Fruit fly (Drosophila melanogaster) whole organism, embryonic: ENCODE measurements around the gene CG43251.

Experiments used
- CG11695 ChIP-seq: fragments of 200-800 bp; sonication (Bioruptor generic); IDR thresholded peaks from 3 replicates; pipeline ENCODE4 v1.3.6; 2022; ENCODE audit warnings: missing biosample characterization, missing genetic modification characterization
- CG12236 ChIP-seq: fragments of 200-800 bp; sonication (Bioruptor generic); optimal IDR thresholded peaks from 2 replicates; lab custom pipeline; 2016; ENCODE audit warnings: missing biosample characterization, missing genetic modification characterization
- CG14441 ChIP-seq: fragments of 200-800 bp; sonication (Bioruptor generic); IDR thresholded peaks from 2 replicates; pipeline ENCODE4 v1.3.6; 2022; ENCODE audit warnings: missing biosample characterization, missing genetic modification characterization
- CG15479 ChIP-seq: fragments of 200-800 bp; sonication (Bioruptor generic); optimal IDR thresholded peaks from 3 replicates; lab custom pipeline; 2019; ENCODE audit warnings: missing biosample characterization, mild to moderate bottlenecking, missing genetic modification characterization, moderate library complexity
- CG15696 ChIP-seq: fragments of 200-800 bp; sonication (Bioruptor generic); optimal IDR thresholded peaks from 2 replicates; lab custom pipeline; 2019; ENCODE audit warnings: missing biosample characterization, mild to moderate bottlenecking, missing genetic modification characterization, moderate library complexity
- CG1603 ChIP-seq: fragments of 200-800 bp; sonication (Bioruptor generic); optimal IDR thresholded peaks from 2 replicates; lab custom pipeline; 2019; ENCODE audit warnings: missing biosample characterization, mild to moderate bottlenecking, missing genetic modification characterization, moderate library complexity
- CG31365 ChIP-seq: fragments of 200-800 bp; sonication (Bioruptor generic); optimal IDR thresholded peaks from 2 replicates; lab custom pipeline; 2018; ENCODE audit warnings: missing biosample characterization, mild to moderate bottlenecking, missing genetic modification characterization
- CG34224 ChIP-seq: fragments of 200-800 bp; sonication (Bioruptor generic); IDR thresholded peaks from 3 replicates; pipeline ENCODE4 v1.3.6; 2022; ENCODE audit warnings: missing biosample characterization, missing genetic modification characterization; ENCODE audit not compliant: partially characterized antibody
- CG4360 ChIP-seq: fragments of 200-800 bp; sonication (Bioruptor generic); IDR thresholded peaks from 2 replicates; pipeline ENCODE4 v1.3.6; 2022; ENCODE audit warnings: missing biosample characterization, missing genetic modification characterization
- CG4820 ChIP-seq: fragments of 200-800 bp; sonication (Bioruptor generic); optimal IDR thresholded peaks from 3 replicates; lab custom pipeline; 2016; ENCODE audit warnings: missing biosample characterization, missing genetic modification characterization
- CG6689 ChIP-seq: fragments of 200-800 bp; sonication (Bioruptor generic); IDR thresholded peaks from 2 replicates; pipeline ENCODE4 v1.3.6; 2022; ENCODE audit warnings: missing biosample characterization, missing genetic modification characterization
- CG7987 ChIP-seq: fragments of 200-800 bp; sonication (Bioruptor generic); optimal IDR thresholded peaks from 2 replicates; lab custom pipeline; 2018; ENCODE audit warnings: missing biosample characterization, mild to moderate bottlenecking, missing genetic modification characterization, moderate library complexity
- Dad ChIP-seq: fragments of 200-800 bp; sonication (Bioruptor generic); optimal IDR thresholded peaks from 3 replicates; lab custom pipeline; 2016; ENCODE audit warnings: missing biosample characterization, missing genetic modification characterization
- ERR ChIP-seq: fragments of 200-800 bp; sonication (Bioruptor generic); optimal IDR thresholded peaks from 2 replicates; lab custom pipeline; 2016; ENCODE audit warnings: missing biosample characterization, missing genetic modification characterization
- Fer3 ChIP-seq: fragments of 200-800 bp; sonication (Bioruptor generic); optimal IDR thresholded peaks from 2 replicates; lab custom pipeline; 2018; ENCODE audit warnings: missing biosample characterization, mild to moderate bottlenecking, missing genetic modification characterization, moderate library complexity
- Hr51 ChIP-seq, 2 experiments: fragments of 200-800 bp; sonication (Bioruptor generic); optimal IDR thresholded peaks; 2 replicates in 1 of 2; 3 replicates in 1 of 2; lab custom pipeline; 2016 to 2018; ENCODE audit warnings: missing biosample characterization in 2 of 2, missing genetic modification characterization in 2 of 2, mild to moderate bottlenecking in 1 of 2, moderate library complexity in 1 of 2
- Mes4 ChIP-seq: fragments of 200-800 bp; sonication (Bioruptor generic); optimal IDR thresholded peaks from 2 replicates; lab custom pipeline; 2016; ENCODE audit warnings: missing biosample characterization, missing genetic modification characterization
- Ravus ChIP-seq: fragments of 200-800 bp; sonication (Bioruptor generic); IDR thresholded peaks from 2 replicates; pipeline ENCODE4 v1.3.6; 2022; ENCODE audit warnings: missing biosample characterization, missing genetic modification characterization
- Sin3A ChIP-seq: fragments of >200 bp; optimal IDR thresholded peaks from 2 replicates; lab custom pipeline; 2018
- Six4 ChIP-seq: fragments of 200-800 bp; sonication (Bioruptor generic); optimal IDR thresholded peaks from 2 replicates; lab custom pipeline; 2016; ENCODE audit warnings: missing biosample characterization, missing genetic modification characterization
- Sox100B ChIP-seq: fragments of 200-800 bp; sonication (Bioruptor generic); optimal IDR thresholded peaks from 3 replicates; lab custom pipeline; 2018; ENCODE audit warnings: missing biosample characterization, mild to moderate bottlenecking, missing genetic modification characterization
- Sry-β ChIP-seq: fragments of 200-800 bp; sonication (Bioruptor generic); optimal IDR thresholded peaks from 2 replicates; lab custom pipeline; 2018; ENCODE audit warnings: missing biosample characterization, mild to moderate bottlenecking, missing genetic modification characterization, moderate library complexity
- Trl ChIP-seq, 3 experiments: fragments of >200 bp in 2 of 3; fragments of 200-800 bp in 1 of 3; sonication (Bioruptor generic) in 1 of 3; optimal IDR thresholded peaks; 2 replicates in 1 of 3; 3 replicates in 2 of 3; lab custom pipeline; 2016 to 2017; ENCODE audit warnings: missing biosample characterization in 1 of 3, missing genetic modification characterization in 1 of 3
- Xbp1 ChIP-seq: fragments of 200-800 bp; sonication (Bioruptor generic); optimal IDR thresholded peaks from 3 replicates; lab custom pipeline; 2016; ENCODE audit warnings: missing biosample characterization, mild to moderate bottlenecking, missing genetic modification characterization
- chinmo ChIP-seq: fragments of 200-800 bp; sonication (Bioruptor generic); IDR thresholded peaks from 4 replicates; pipeline ENCODE4 v1.3.6; 2022; ENCODE audit warnings: missing biosample characterization, missing genetic modification characterization; ENCODE audit not compliant: partially characterized antibody
- corto ChIP-seq: fragments of 200-800 bp; sonication (Bioruptor generic); optimal IDR thresholded peaks from 2 replicates; lab custom pipeline; 2016; ENCODE audit warnings: missing biosample characterization, mild to moderate bottlenecking, missing genetic modification characterization, moderate library complexity
- crol ChIP-seq: fragments of 200-800 bp; sonication (Bioruptor generic); IDR thresholded peaks from 2 replicates; pipeline ENCODE4 v1.3.6; 2022; ENCODE audit warnings: missing biosample characterization, missing genetic modification characterization
- disco-r ChIP-seq: fragments of 200-800 bp; sonication (Bioruptor generic); optimal IDR thresholded peaks from 2 replicates; lab custom pipeline; 2016; ENCODE audit warnings: missing biosample characterization, missing genetic modification characterization
- dpn ChIP-seq, 2 experiments: fragments of 200-800 bp; sonication (Bioruptor generic); optimal IDR thresholded peaks; 3 replicates each; lab custom pipeline; 2016; ENCODE audit warnings: missing biosample characterization in 2 of 2, missing genetic modification characterization in 2 of 2
- ewg ChIP-seq: fragments of 200-800 bp; sonication (Bioruptor generic); optimal IDR thresholded peaks from 3 replicates; lab custom pipeline; 2017; ENCODE audit warnings: mild to moderate bottlenecking, missing biosample characterization, missing genetic modification reagents, missing genetic modification characterization
- hbn ChIP-seq: fragments of 200-800 bp; sonication (Bioruptor generic); IDR thresholded peaks from 2 replicates; pipeline ENCODE4 v1.3.6; 2022; ENCODE audit warnings: missing biosample characterization, missing genetic modification characterization; ENCODE audit not compliant: partially characterized antibody
- jing ChIP-seq: fragments of 200-800 bp; sonication (Bioruptor generic); optimal IDR thresholded peaks from 2 replicates; lab custom pipeline; 2018; ENCODE audit warnings: missing biosample characterization, mild to moderate bottlenecking, missing genetic modification characterization
- onecut ChIP-seq: fragments of 200-800 bp; sonication (Bioruptor generic); IDR thresholded peaks from 2 replicates; pipeline ENCODE4 v1.3.6; 2022; ENCODE audit warnings: missing biosample characterization, missing genetic modification characterization
- shn ChIP-seq: fragments of 200-800 bp; sonication (Bioruptor generic); optimal IDR thresholded peaks from 3 replicates; lab custom pipeline; 2016; ENCODE audit warnings: missing biosample characterization, missing genetic modification characterization
- sim ChIP-seq: fragments of 200-800 bp; sonication (Bioruptor generic); IDR thresholded peaks from 2 replicates; pipeline ENCODE4 v1.3.6; 2022; ENCODE audit warnings: missing biosample characterization, missing genetic modification characterization
- stc ChIP-seq: fragments of 200-800 bp; sonication (Bioruptor generic); IDR thresholded peaks from 2 replicates; pipeline ENCODE4 v1.3.6; 2022; ENCODE audit warnings: missing biosample characterization, missing genetic modification characterization
- trem ChIP-seq: fragments of 200-800 bp; optimal IDR thresholded peaks from 3 replicates; lab custom pipeline; 2019; ENCODE audit warnings: missing biosample characterization, mild to moderate bottlenecking, missing genetic modification characterization, moderate library complexity
- tx ChIP-seq: fragments of 200-800 bp; sonication (Bioruptor generic); optimal IDR thresholded peaks from 2 replicates; lab custom pipeline; 2016; ENCODE audit warnings: missing biosample characterization, missing genetic modification characterization
- usp ChIP-seq: fragments of >200 bp; optimal IDR thresholded peaks from 2 replicates; lab custom pipeline; 2017; ENCODE audit warnings: missing biosample characterization, missing genetic modification characterization
- vnd ChIP-seq: fragments of 200-800 bp; sonication (Bioruptor generic); IDR thresholded peaks from 3 replicates; pipeline ENCODE4 v1.3.6; 2022; ENCODE audit warnings: missing biosample characterization, missing genetic modification characterization; ENCODE audit not compliant: partially characterized antibody
- wdn ChIP-seq: fragments of 200-800 bp; sonication (Bioruptor generic); IDR thresholded peaks from 2 replicates; pipeline ENCODE4 v1.3.6; 2022; ENCODE audit warnings: missing biosample characterization, missing genetic modification characterization

Gene CG43251

dm6 chr3L:20778224-20779063 is 19.8 kb downstream of the CG43251 start, which contains the start of the genes Pex16 and Pex14 (continued):
- peak; percentile 37; the same call in 1 of the 2 replicates for TF ChIP-seq wdn (GFP tag; lab: Robert Waterston, UW)
- peak; percentile 99 for TF ChIP-seq CG6689
- TF ChIP-seq Six4 (GFP tag; lab: Kevin White, UChicago), result peak; percentile 53
- TF ChIP-seq Xbp1 (GFP tag; lab: Kevin White, UChicago), result peak; percentile 88
- no peak for TF ChIP-seq chinmo (GFP tag; lab: Robert Waterston, UW)
- peak; percentile 61 for TF ChIP-seq CG15696 (tag; lab: Kevin White, UChicago)
- TF ChIP-seq CG12236 (GFP tag; lab: Kevin White, UChicago), result peak; percentile 35

dm6 chr3L:20784394-20784793 is 25.7 kb downstream of the CG43251 start:
- TF ChIP-seq Fer3 (tag; lab: Kevin White, UChicago), result no peak
- TF ChIP-seq crol, result peak; percentile 38; the same call in 1 of the 2 replicates
- TF ChIP-seq CG34224 (GFP tag; lab: Robert Waterston, UW), result peak; percentile 17; the same call in 1 of the 3 replicates
- TF ChIP-seq wdn (GFP tag; lab: Robert Waterston, UW), result 0 out of 2 replicates have a peak, but pooled peaks have one; percentile 19
- TF ChIP-seq CG11695 (GFP tag; lab: Robert Waterston, UW), result no peak
- TF ChIP-seq Trl (optimal IDR thresholded peaks at IDR 0.05; lab: Kevin White, UChicago), result peak in 1 of 2 experiments; percentile 32
- TF ChIP-seq Trl (GFP tag; optimal IDR thresholded peaks at IDR 0.05; lab: Kevin White, UChicago), result no peak
- TF ChIP-seq CG15479 (GFP tag; lab: Kevin White, UChicago), result peak; percentile 66
- no peak for TF ChIP-seq corto (GFP tag; lab: Kevin White, UChicago)
- peak; percentile 59 for TF ChIP-seq CG4360
- TF ChIP-seq onecut (GFP tag; lab: Robert Waterston, UW), result peak; percentile 38

- TF ChIP-seq Dad (no peak), CG7987 (peak; percentile 57), Sin3A (lab: Kevin White, UChicago) (no peak), Trl (optimal IDR thresholded peaks at IDR 0.05; lab: Kevin White, UChicago) (peak; percentile 91 to 98), Trl (GFP tag; optimal IDR thresholded peaks at IDR 0.05; lab: Kevin White, UChicago) (peak; percentile 77), corto (GFP tag; lab: Kevin White, UChicago) (peak; percentile 6), CG14441 (GFP tag; lab: Robert Waterston, UW) (no peak), Ravus (GFP tag; lab: Robert Waterston, UW) (no peak), ewg (GFP tag; lab: Kevin White, UChicago) (peak; percentile 90), disco-r (GFP tag; lab: Kevin White, UChicago) (no peak), tx (no peak), trem (tag; lab: Kevin White, UChicago) (peak; percentile 39), ERR (no peak), jing (GFP tag; lab: Kevin White, UChicago) (no peak), CG11695 (GFP tag; lab: Robert Waterston, UW) (peak; percentile 41; the same call in 1 of the 3 replicates), CG4820 (GFP tag; lab: Kevin White, UChicago) (no peak), Sox100B (GFP tag; lab: Kevin White, UChicago) (no peak), hbn (GFP tag; lab: Robert Waterston, UW) (no peak; the same call in 1 of the 2 replicates), shn (no peak), sim (GFP tag; lab: Robert Waterston, UW) (no peak), stc (GFP tag; lab: Robert Waterston, UW) (peak; percentile 25; the same call in 1 of the 2 replicates), dpn (GFP tag; optimal IDR thresholded peaks at IDR 0.05; lab: Kevin White, UChicago) (peak; percentile 30 to 46), CG1603 (tag; lab: Kevin White, UChicago) (no peak), vnd (0 out of 3 replicates have a peak, but pooled peaks have one; percentile 31), Sry-β (peak; percentile 100), Hr51 (GFP tag; optimal IDR thresholded peaks at IDR 0.05; lab: Kevin White, UChicago) (peak; percentile 50 to 58), CG6689 (no peak), Mes4 (GFP tag; lab: Kevin White, UChicago) (no peak), CG31365 (tag; lab: Kevin White, UChicago) (no peak), usp (GFP tag; lab: Kevin White, UChicago) (no peak)
These were observed 26.4 kb downstream of the CG43251 start for dm6 chr3L:20784812-20785671.
